Fruit fly (Drosophila melanogaster) whole organism, embryonic: ENCODE results near the gene Idh3g.

Experiments
- ATbp ChIP-seq: fragments of 200-800 bp; sonication (Bioruptor generic); optimal IDR thresholded peaks from 2 replicates; lab custom pipeline; 2017; ENCODE audit warnings: missing biosample characterization, mild to moderate bottlenecking, missing genetic modification characterization, missing genetic modification reagents
- Adf1 ChIP-seq: fragments of 200-800 bp; sonication (Bioruptor generic); IDR thresholded peaks from 2 replicates; pipeline ENCODE4 v1.3.6; 2022; ENCODE audit warnings: missing biosample characterization, missing genetic modification characterization
- Aef1 ChIP-seq: fragments of 200-800 bp; sonication (Bioruptor generic); IDR thresholded peaks from 3 replicates; pipeline ENCODE4 v1.3.6; 2022; ENCODE audit warnings: missing biosample characterization, missing genetic modification characterization
- Atf3 ChIP-seq: fragments of 200-800 bp; sonication (Bioruptor generic); optimal IDR thresholded peaks from 3 replicates; lab custom pipeline; 2016; ENCODE audit warnings: missing biosample characterization, missing genetic modification characterization
- BEAF-32 ChIP-seq: fragments of 200-800 bp; sonication (Bioruptor generic); optimal IDR thresholded peaks from 3 replicates; lab custom pipeline; 2017; ENCODE audit warnings: missing biosample characterization, missing genetic modification characterization, mild to moderate bottlenecking, moderate library complexity, missing genetic modification reagents
- Bgb ChIP-seq: fragments of 200-800 bp; sonication (Bioruptor generic); IDR thresholded peaks from 2 replicates; pipeline ENCODE4 v1.3.6; 2022; ENCODE audit warnings: missing biosample characterization, missing genetic modification characterization; ENCODE audit not compliant: partially characterized antibody
- CG10565 ChIP-seq: fragments of 200-800 bp; sonication (Bioruptor generic); optimal IDR thresholded peaks from 3 replicates; lab custom pipeline; 2016; ENCODE audit warnings: missing biosample characterization, mild to moderate bottlenecking, missing genetic modification characterization
- CG11398 ChIP-seq: fragments of 200-800 bp; sonication (Bioruptor generic); optimal IDR thresholded peaks from 2 replicates; lab custom pipeline; 2016; ENCODE audit warnings: missing biosample characterization, missing genetic modification characterization
- CG12155 ChIP-seq: fragments of 200-800 bp; sonication (Bioruptor generic); optimal IDR thresholded peaks from 3 replicates; lab custom pipeline; 2016; ENCODE audit warnings: missing biosample characterization, missing genetic modification characterization
- CG12769 ChIP-seq: fragments of 200-800 bp; sonication (Bioruptor generic); optimal IDR thresholded peaks from 2 replicates; lab custom pipeline; 2019; ENCODE audit warnings: missing biosample characterization, mild to moderate bottlenecking, missing genetic modification characterization, moderate library complexity
- CG14014 ChIP-seq: fragments of 200-800 bp; sonication (Bioruptor generic); IDR thresholded peaks from 2 replicates; pipeline ENCODE4 v1.3.6; 2022; ENCODE audit warnings: missing biosample characterization, missing genetic modification characterization
- CG14710 ChIP-seq: fragments of 200-800 bp; sonication (Bioruptor generic); optimal IDR thresholded peaks from 3 replicates; lab custom pipeline; 2019; ENCODE audit warnings: missing biosample characterization, mild to moderate bottlenecking, missing genetic modification characterization, moderate library complexity
- CG15011 ChIP-seq: fragments of 200-800 bp; sonication (Bioruptor generic); optimal IDR thresholded peaks from 3 replicates; lab custom pipeline; 2018; ENCODE audit warnings: missing biosample characterization, mild to moderate bottlenecking, missing genetic modification characterization
- CG31224 ChIP-seq: fragments of 200-800 bp; sonication (Bioruptor generic); IDR thresholded peaks from 2 replicates; pipeline ENCODE4 v1.3.6; 2022; ENCODE audit warnings: missing biosample characterization, missing genetic modification characterization
- CG34376 ChIP-seq: fragments of 200-800 bp; sonication (Bioruptor generic); optimal IDR thresholded peaks from 2 replicates; lab custom pipeline; 2018; ENCODE audit warnings: missing biosample characterization, mild to moderate bottlenecking, missing genetic modification characterization
- CG5180 ChIP-seq: fragments of 200-800 bp; sonication (Bioruptor generic); optimal IDR thresholded peaks from 3 replicates; lab custom pipeline; 2017; ENCODE audit warnings: missing biosample characterization, missing genetic modification characterization, mild to moderate bottlenecking, moderate library complexity, missing genetic modification reagents
- CG6654 ChIP-seq: fragments of 200-800 bp; sonication (Bioruptor generic); optimal IDR thresholded peaks from 2 replicates; lab custom pipeline; 2017; ENCODE audit warnings: missing biosample characterization, mild to moderate bottlenecking, missing genetic modification characterization
- CG8388 ChIP-seq: fragments of 200-800 bp; sonication (Bioruptor generic); optimal IDR thresholded peaks from 2 replicates; lab custom pipeline; 2019; ENCODE audit warnings: missing biosample characterization, mild to moderate bottlenecking, missing genetic modification characterization, moderate library complexity
- CHES-1-like ChIP-seq: fragments of 200-800 bp; sonication (Bioruptor generic); optimal IDR thresholded peaks from 2 replicates; lab custom pipeline; 2016; ENCODE audit warnings: missing biosample characterization, missing genetic modification characterization
- CTCF ChIP-seq: fragments of 200-800 bp; sonication (Bioruptor generic); optimal IDR thresholded peaks from 2 replicates; lab custom pipeline; 2017; ENCODE audit warnings: missing biosample characterization, mild to moderate bottlenecking, missing genetic modification characterization, moderate library complexity
- CkIIα-i1 ChIP-seq: fragments of 200-800 bp; sonication (Bioruptor generic); IDR thresholded peaks from 2 replicates; pipeline ENCODE4 v1.3.6; 2022; ENCODE audit warnings: missing biosample characterization, missing genetic modification characterization
- Ets97D ChIP-seq: fragments of 200-800 bp; sonication (Bioruptor generic); optimal IDR thresholded peaks from 3 replicates; lab custom pipeline; 2016; ENCODE audit warnings: missing biosample characterization, missing genetic modification characterization
- Fer1 ChIP-seq: fragments of 200-800 bp; sonication (Bioruptor generic); optimal IDR thresholded peaks from 2 replicates; lab custom pipeline; 2017; ENCODE audit warnings: missing biosample characterization, mild to moderate bottlenecking, missing genetic modification characterization
- HHEX ChIP-seq: fragments of 200-800 bp; sonication (Bioruptor generic); optimal IDR thresholded peaks from 3 replicates; lab custom pipeline; 2017; ENCODE audit warnings: missing biosample characterization, mild to moderate bottlenecking, missing genetic modification characterization, missing genetic modification reagents
- Hand ChIP-seq: fragments of 200-800 bp; sonication (Bioruptor generic); optimal IDR thresholded peaks from 2 replicates; lab custom pipeline; 2017; ENCODE audit warnings: mild to moderate bottlenecking, missing biosample characterization, missing genetic modification reagents, missing genetic modification characterization
- Lim3 ChIP-seq: fragments of 200-800 bp; sonication (Bioruptor generic); IDR thresholded peaks from 2 replicates; pipeline ENCODE4 v1.3.6; 2022; ENCODE audit warnings: missing biosample characterization, missing genetic modification characterization
- MESR4 ChIP-seq: fragments of 200-800 bp; sonication (Bioruptor generic); optimal IDR thresholded peaks from 2 replicates; lab custom pipeline; 2018; ENCODE audit warnings: missing biosample characterization, mild to moderate bottlenecking, missing genetic modification characterization, moderate library complexity
- Meics ChIP-seq: fragments of 200-800 bp; sonication (Bioruptor generic); optimal IDR thresholded peaks from 2 replicates; lab custom pipeline; 2017; ENCODE audit warnings: missing biosample characterization, mild to moderate bottlenecking, missing genetic modification characterization
- Nf-YB ChIP-seq: fragments of 200-800 bp; sonication (Bioruptor generic); optimal IDR thresholded peaks from 3 replicates; lab custom pipeline; 2019; ENCODE audit warnings: missing biosample characterization, mild to moderate bottlenecking, missing genetic modification characterization, moderate library complexity
- Optix ChIP-seq: fragments of 200-800 bp; sonication (Bioruptor generic); IDR thresholded peaks from 3 replicates; pipeline ENCODE4 v1.3.6; 2022; ENCODE audit warnings: missing biosample characterization, missing genetic modification characterization
- PHDP ChIP-seq: fragments of 200-800 bp; sonication (Bioruptor generic); optimal IDR thresholded peaks from 3 replicates; lab custom pipeline; 2018; ENCODE audit warnings: missing biosample characterization, mild to moderate bottlenecking, missing genetic modification characterization, moderate library complexity
- Rx ChIP-seq: fragments of 200-800 bp; sonication (Bioruptor generic); IDR thresholded peaks from 2 replicates; pipeline ENCODE4 v1.3.6; 2022; ENCODE audit warnings: missing biosample characterization, missing genetic modification characterization
- bab2 ChIP-seq: fragments of 200-800 bp; sonication (Bioruptor generic); optimal IDR thresholded peaks from 2 replicates; lab custom pipeline; 2016; ENCODE audit warnings: missing biosample characterization, missing genetic modification characterization
- cato ChIP-seq: fragments of 200-800 bp; sonication (Bioruptor generic); optimal IDR thresholded peaks from 2 replicates; lab custom pipeline; 2016; ENCODE audit warnings: missing biosample characterization, missing genetic modification characterization, borderline replicate concordance
- ci ChIP-seq: fragments of 200-800 bp; sonication (Bioruptor generic); IDR thresholded peaks from 3 replicates; pipeline ENCODE4 v1.3.6; 2022; ENCODE audit warnings: missing biosample characterization, missing genetic modification characterization
- croc ChIP-seq: fragments of 200-800 bp; sonication (Bioruptor generic); conservative IDR thresholded peaks from 3 replicates; pipeline ENCODE4 v1.3.6; 2022; ENCODE audit warnings: missing biosample characterization, missing genetic modification characterization
- dysf ChIP-seq: fragments of 200-800 bp; sonication (Bioruptor generic); IDR thresholded peaks from 3 replicates; pipeline ENCODE4 v1.3.6; 2022; ENCODE audit warnings: missing biosample characterization, missing genetic modification characterization
- fd64A ChIP-seq: fragments of 200-800 bp; sonication (Bioruptor generic); optimal IDR thresholded peaks from 3 replicates; lab custom pipeline; 2018; ENCODE audit warnings: missing biosample characterization, mild to moderate bottlenecking, missing genetic modification characterization
- ham ChIP-seq: fragments of 200-800 bp; sonication (Bioruptor generic); IDR thresholded peaks from 2 replicates; pipeline ENCODE4 v1.3.6; 2022; ENCODE audit warnings: missing biosample characterization, missing genetic modification characterization
- lola ChIP-seq, 3 experiments: fragments of >200 bp in 2 of 3; fragments of 200-800 bp in 1 of 3; sonication (Bioruptor generic) in 1 of 3; optimal IDR thresholded peaks; 2 replicates each; lab custom pipeline; 2017 to 2019; ENCODE audit warnings: missing biosample characterization in 3 of 3, missing genetic modification characterization in 3 of 3, mild to moderate bottlenecking in 1 of 3, moderate library complexity in 1 of 3
- nmo ChIP-seq: fragments of 200-800 bp; sonication (Bioruptor generic); optimal IDR thresholded peaks from 2 replicates; lab custom pipeline; 2018; ENCODE audit warnings: missing biosample characterization, mild to moderate bottlenecking, missing genetic modification characterization, moderate library complexity
- row ChIP-seq: fragments of 200-800 bp; sonication (Bioruptor generic); IDR thresholded peaks from 3 replicates; pipeline ENCODE4 v1.3.6; 2022; ENCODE audit warnings: missing biosample characterization, missing genetic modification characterization
- ssp ChIP-seq: fragments of 200-800 bp; sonication (Bioruptor generic); IDR thresholded peaks from 2 replicates; pipeline ENCODE4 v1.3.6; 2022; ENCODE audit warnings: missing biosample characterization, missing genetic modification characterization
- trem ChIP-seq: fragments of 200-800 bp; optimal IDR thresholded peaks from 3 replicates; lab custom pipeline; 2019; ENCODE audit warnings: missing biosample characterization, mild to moderate bottlenecking, missing genetic modification characterization, moderate library complexity
- twi ChIP-seq: fragments of 200-800 bp; optimal IDR thresholded peaks from 2 replicates; lab custom pipeline; 2019; ENCODE audit warnings: missing biosample characterization, mild to moderate bottlenecking, missing genetic modification characterization, moderate library complexity

The Idh3g gene

DNA sequence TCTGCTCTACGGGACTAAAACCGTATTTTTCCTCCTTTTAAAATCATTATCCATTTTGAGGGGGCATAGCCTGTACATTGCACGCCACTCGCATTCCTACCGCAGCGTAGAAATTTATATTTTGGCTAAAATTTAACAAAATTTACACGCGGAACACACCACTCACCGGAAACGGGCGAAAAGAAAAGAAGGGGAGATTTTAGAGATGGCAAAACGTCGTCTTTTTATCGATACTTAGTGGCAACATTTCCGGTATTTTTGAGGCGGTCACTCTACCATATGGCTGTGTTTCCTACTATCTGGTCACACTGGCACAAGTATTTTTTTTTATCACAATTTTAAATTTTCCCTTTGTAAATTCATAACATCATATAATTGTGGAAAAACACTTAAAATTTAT lies 4.2 kb downstream of the Idh3g start, which contains the start of gene RpL27 (continued):
- TF ChIP-seq Bgb (GFP tag; lab: Robert Waterston, UW) (peak; percentile 79), CG12769 (tag; lab: Kevin White, UChicago) (peak; percentile 77), CG5180 (peak; percentile 47), CG15011 (peak; percentile 83), PHDP (tag; lab: Kevin White, UChicago) (peak; percentile 87), ssp (GFP tag; lab: Robert Waterston, UW) (peak; percentile 51), CTCF (GFP tag; lab: Kevin White, UChicago) (peak; percentile 64), ham (no peak), croc (GFP tag; lab: Robert Waterston, UW) (peak; percentile 44; the same call in 2 of the 3 replicates), Ets97D (GFP tag; lab: Kevin White, UChicago) (peak; percentile 99), CG34376 (GFP tag; lab: Kevin White, UChicago) (peak; percentile 95), MESR4 (GFP tag; lab: Kevin White, UChicago) (peak; percentile 97), Meics (GFP tag; lab: Kevin White, UChicago) (peak; percentile 92), Nf-YB (GFP tag; lab: Kevin White, UChicago) (peak; percentile 53), bab2 (GFP tag; lab: Kevin White, UChicago) (peak; percentile 47), CG8388 (GFP tag; lab: Kevin White, UChicago) (peak; percentile 68), lola (GFP tag; optimal IDR thresholded peaks at IDR 0.05; lab: Kevin White, UChicago) (peak in 1 of 3 experiments; percentile 25), HHEX (GFP tag; lab: Kevin White, UChicago) (peak; percentile 84), CkIIα-i1 (GFP tag; lab: Robert Waterston, UW) (no peak), Aef1 (GFP tag; lab: Robert Waterston, UW) (no peak; the same call in 2 of the 3 replicates), CHES-1-like (peak; percentile 31), Rx (GFP tag; lab: Robert Waterston, UW) (peak; percentile 57), trem (peak; percentile 82), Lim3 (GFP tag; lab: Robert Waterston, UW) (no peak), fd64A (peak; percentile 74), nmo (GFP tag; lab: Kevin White, UChicago) (peak; percentile 81), CG10565 (GFP tag; lab: Kevin White, UChicago) (no peak), CG12155 (peak; percentile 41), dysf (GFP tag; lab: Robert Waterston, UW) (peak; percentile 72; the same call in 2 of the 3 replicates), ci (GFP tag; lab: Robert Waterston, UW) (peak; percentile 95), cato (GFP tag; lab: Kevin White, UChicago) (peak; percentile 10), row (peak; percentile 39; the same call in 1 of the 3 replicates), ATbp (peak; percentile 71), Atf3 (GFP tag; lab: Kevin White, UChicago) (peak; percentile 57), BEAF-32 (GFP tag; lab: Kevin White, UChicago) (peak; percentile 81), Fer1 (peak; percentile 93), CG14014 (GFP tag; lab: Robert Waterston, UW) (peak; percentile 73), CG11398 (peak; percentile 57), CG14710 (tag; lab: Kevin White, UChicago) (peak; percentile 85), CG6654 (peak; percentile 8), Adf1 (GFP tag; lab: Robert Waterston, UW) (peak; percentile 55; the same call in 1 of the 2 replicates), Hand (GFP tag; lab: Kevin White, UChicago) (peak; percentile 80), CG31224 (peak; percentile 66), Optix (GFP tag; lab: Robert Waterston, UW) (peak; percentile 28; the same call in 1 of the 3 replicates), twi (peak; percentile 75)
